Worm (Caenorhabditis elegans) whole organism, L4 larva: Measurements from ENCODE around the gene mre-11.

Source experiments
- F10B5.3 ChIP-seq: sonication (generic microtip); optimal IDR thresholded peaks from 2 replicates; lab custom pipeline; 2016; ENCODE audit warnings: mild to moderate bottlenecking, missing genetic modification characterization, missing compliant biosample characterization
- F44E2.7 ChIP-seq: fragments of 200-800 bp; sonication (Bioruptor generic); IDR thresholded peaks from 2 replicates; pipeline ENCODE4 v2.1.2; 2022; ENCODE audit warnings: missing genetic modification characterization, missing compliant biosample characterization
- F49E8.2 ChIP-seq: sonication (generic microtip); optimal IDR thresholded peaks from 2 replicates; lab custom pipeline; 2016; ENCODE audit warnings: missing compliant biosample characterization, mild to moderate bottlenecking, missing genetic modification characterization, borderline replicate concordance
- R02D3.7 ChIP-seq: fragments of 150-350 bp; sonication (generic microtip); optimal IDR thresholded peaks from 3 replicates; lab custom pipeline; 2014; ENCODE audit warnings: missing biosample characterization, missing genetic modification characterization
- T26A8.4 ChIP-seq: fragments of 200-800 bp; sonication (Bioruptor generic); IDR thresholded peaks from 2 replicates; pipeline ENCODE4 v1.3.6; 2022; ENCODE audit warnings: missing genetic modification characterization, missing compliant biosample characterization
- ZK337.2 ChIP-seq: fragments of 200-800 bp; sonication (Bioruptor generic); IDR thresholded peaks from 2 replicates; pipeline ENCODE4 v1.3.6; 2022; ENCODE audit warnings: missing genetic modification reagents, missing genetic modification characterization, missing compliant biosample characterization
- aha-1 ChIP-seq: fragments of 150-350 bp; peaks from one replicate; lab custom pipeline; 2014; ENCODE audit warnings: missing biosample characterization, missing genetic modification characterization
- arid-1 ChIP-seq: fragments of 200-800 bp; sonication (Bioruptor generic); conservative IDR thresholded peaks from 2 replicates; pipeline ENCODE4 v1.3.6; 2022; ENCODE audit warnings: missing genetic modification reagents, missing genetic modification characterization, missing compliant biosample characterization
- attf-4 ChIP-seq: sonication (generic microtip); optimal IDR thresholded peaks from 3 replicates; lab custom pipeline; 2017; ENCODE audit warnings: missing biosample characterization, missing genetic modification characterization
- ceh-20 ChIP-seq: fragments of 200-800 bp; sonication (Bioruptor generic); IDR thresholded peaks from 2 replicates; pipeline ENCODE4 v1.3.6; 2022; ENCODE audit warnings: missing genetic modification reagents, missing genetic modification characterization, missing compliant biosample characterization
- ceh-62 ChIP-seq: sonication (generic microtip); optimal IDR thresholded peaks from 2 replicates; lab custom pipeline; 2017; ENCODE audit warnings: missing biosample characterization, missing genetic modification characterization
- ctbp-1 ChIP-seq: fragments of 200-800 bp; sonication (Bioruptor generic); IDR thresholded peaks from 2 replicates; pipeline ENCODE4 v1.3.6; 2022; ENCODE audit warnings: missing genetic modification reagents, missing genetic modification characterization, missing compliant biosample characterization
- hif-1 ChIP-seq, 2 experiments: sonication (generic microtip); optimal IDR thresholded peaks; 2 replicates each; lab custom pipeline; 2016 to 2017; ENCODE audit warnings: missing compliant biosample characterization in 2 of 2, missing genetic modification characterization in 2 of 2, missing genetic modification reagents in 2 of 2, missing genotype in 2 of 2, mild to moderate bottlenecking in 1 of 2
- lin-15B ChIP-seq: fragments of 150-350 bp; sonication (generic microtip); optimal IDR thresholded peaks from 3 replicates; lab custom pipeline; 2014; ENCODE audit warnings: missing biosample characterization, missing genetic modification characterization
- lin-29 ChIP-seq: fragments of 200-800 bp; sonication (Bioruptor generic); IDR thresholded peaks from 2 replicates; pipeline ENCODE4 v1.3.6; 2022; ENCODE audit warnings: missing genetic modification reagents, missing genetic modification characterization, missing compliant biosample characterization
- mes-2 ChIP-seq: sonication (generic microtip); optimal IDR thresholded peaks from 2 replicates; lab custom pipeline; 2016; ENCODE audit warnings: missing genotype, mild to moderate bottlenecking, missing genetic modification characterization, missing compliant biosample characterization; ENCODE audit not compliant: poor library complexity, severe bottlenecking
- nhr-25 ChIP-seq: sonication (generic microtip); optimal IDR thresholded peaks from 2 replicates; lab custom pipeline; 2017; ENCODE audit warnings: missing genetic modification characterization, mild to moderate bottlenecking, missing compliant biosample characterization, antibody characterized with exemption, moderate library complexity, borderline replicate concordance; ENCODE audit not compliant: insufficient read depth
- nhr-48 ChIP-seq: sonication (generic microtip); optimal IDR thresholded peaks from 2 replicates; lab custom pipeline; 2016; ENCODE audit warnings: mild to moderate bottlenecking, missing genetic modification characterization, missing compliant biosample characterization
- nhr-76 ChIP-seq: fragments of 150-350 bp; optimal IDR thresholded peaks from 2 replicates; lab custom pipeline; 2014; ENCODE audit warnings: missing biosample characterization, missing genetic modification characterization
- nhr-77 ChIP-seq: fragments of 150-350 bp; optimal IDR thresholded peaks from 2 replicates; lab custom pipeline; 2014; ENCODE audit warnings: missing biosample characterization, missing genetic modification characterization
- pha-4 ChIP-seq, 2 experiments: fragments of 150-350 bp in 1 of 2; fragments of 200-800 bp in 1 of 2; sonication (Bioruptor generic) in 1 of 2; IDR thresholded peaks in 1 of 2; optimal IDR thresholded peaks in 1 of 2; 2 replicates each; pipeline versions ENCODE4 v1.3.6 to Lab custom; 2014 to 2022; ENCODE audit warnings: missing genetic modification characterization in 2 of 2, missing genetic modification reagents in 2 of 2, missing biosample characterization in 1 of 2, missing compliant biosample characterization in 1 of 2
- rbr-2 ChIP-seq: sonication (generic microtip); optimal IDR thresholded peaks from 2 replicates; lab custom pipeline; 2016; ENCODE audit warnings: missing genotype, missing genetic modification characterization, missing compliant biosample characterization
- sdz-12 ChIP-seq: fragments of 200-800 bp; sonication (Bioruptor generic); optimal IDR thresholded peaks from 2 replicates; lab custom pipeline; 2018; ENCODE audit warnings: mild to moderate bottlenecking, missing genetic modification characterization, missing compliant biosample characterization
- skn-1 ChIP-seq: fragments of 150-350 bp; optimal IDR thresholded peaks from 2 replicates; lab custom pipeline; 2014; ENCODE audit warnings: missing biosample characterization, missing genetic modification characterization
- tra-1 ChIP-seq: fragments of 200-800 bp; sonication (Bioruptor generic); IDR thresholded peaks from 2 replicates; pipeline ENCODE4 v1.3.6; 2022; ENCODE audit warnings: missing genetic modification reagents, missing genetic modification characterization, missing compliant biosample characterization
- unc-62 ChIP-seq, 3 experiments: fragments of 150-350 bp in 1 of 3; sonication (generic microtip); optimal IDR thresholded peaks in 2 of 3; peaks in 1 of 3; 1 replicate in 1 of 3; 2 replicates in 2 of 3; lab custom pipeline; 2014 to 2017; ENCODE audit warnings: missing biosample characterization in 3 of 3, missing genetic modification characterization in 3 of 3, missing genetic modification reagents in 3 of 3, missing genotype in 1 of 3
- zag-1 ChIP-seq: fragments of 150-350 bp; optimal IDR thresholded peaks from 2 replicates; lab custom pipeline; 2014; ENCODE audit warnings: missing biosample characterization, missing genetic modification characterization
- zfp-2 ChIP-seq: sonication (generic microtip); optimal IDR thresholded peaks from 2 replicates; lab custom pipeline; 2016; ENCODE audit warnings: mild to moderate bottlenecking, missing genetic modification characterization, missing compliant biosample characterization
- zip-2 ChIP-seq: fragments of 150-350 bp; optimal IDR thresholded peaks from 2 replicates; lab custom pipeline; 2014; ENCODE audit warnings: missing biosample characterization, missing genetic modification characterization
- ztf-11 ChIP-seq: fragments of 150-350 bp; optimal IDR thresholded peaks from 2 replicates; lab custom pipeline; 2014; ENCODE audit warnings: missing biosample characterization, missing genetic modification characterization
- ztf-7 ChIP-seq: fragments of 150-350 bp; optimal IDR thresholded peaks from 2 replicates; lab custom pipeline; 2014; ENCODE audit warnings: missing biosample characterization, missing genetic modification characterization

The mre-11 gene

DNA sequence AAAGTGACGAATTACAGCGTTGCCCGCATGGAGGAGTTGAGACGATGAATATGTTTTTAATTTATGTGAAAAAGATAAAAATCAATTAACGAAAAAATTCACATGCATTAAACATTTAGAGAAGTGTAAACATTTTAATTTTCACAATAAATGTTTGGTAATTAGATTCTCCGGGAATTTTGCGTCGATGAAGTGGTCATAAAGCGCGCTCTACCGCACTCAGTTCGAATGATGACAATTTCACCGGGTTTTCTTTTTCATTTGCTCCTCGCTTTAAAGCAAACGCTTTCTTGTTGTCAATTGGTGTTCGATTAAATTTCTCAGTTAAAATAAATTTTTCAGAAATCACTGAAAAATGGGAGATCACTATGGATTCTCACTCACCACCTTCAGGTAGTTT, 33.4 kb upstream of the mre-11 start, which contains the start of the genes D1054.1 and pas-2 (continued):
- TF ChIP-seq arid-1 (GFP tag; lab: Robert Waterston, UW) (no peak), unc-62 (GFP tag; optimal IDR thresholded peaks at IDR 0.05 in 1 of 2; lab: Kevin White, UChicago) (no peak), unc-62 (tag; optimal IDR thresholded peaks at IDR 0.05; lab: Kevin White, UChicago) (no peak)
- TF ChIP-seq, all 104 proteins: peak for 5

DNA sequence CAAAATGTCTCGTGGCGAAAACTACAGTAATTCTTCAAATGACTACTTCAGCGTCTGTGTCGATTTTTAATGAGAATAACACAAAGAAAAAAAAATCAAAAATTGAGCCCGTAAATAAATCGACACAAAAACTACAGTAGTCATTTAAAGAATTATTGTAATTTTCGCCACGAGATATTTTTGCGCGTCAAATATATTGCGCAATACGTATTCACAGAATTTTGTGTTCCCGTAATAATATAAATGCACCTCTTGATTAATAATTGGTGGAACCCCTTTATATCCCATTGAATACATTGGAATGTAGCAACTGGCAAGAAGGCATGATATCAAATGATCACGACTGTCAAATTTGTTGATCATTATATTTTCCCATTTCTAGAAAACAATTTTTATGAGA, 32.2 kb upstream of the mre-11 start:
- TF ChIP-seq pha-4 (GFP tag; IDR thresholded peaks at IDR 0.05; lab: Robert Waterston, UW) = no peak
- no peak for TF ChIP-seq pha-4 (tag; optimal IDR thresholded peaks at IDR 0.05; lab: Kevin White, UChicago)
- peak in 1 of 2 experiments; percentile 44 for TF ChIP-seq unc-62 (GFP tag; optimal IDR thresholded peaks at IDR 0.05 in 1 of 2; lab: Kevin White, UChicago)
- no peak for TF ChIP-seq unc-62 (tag; optimal IDR thresholded peaks at IDR 0.05; lab: Kevin White, UChicago)
- TF ChIP-seq, all 104 proteins: peak for 1

DNA sequence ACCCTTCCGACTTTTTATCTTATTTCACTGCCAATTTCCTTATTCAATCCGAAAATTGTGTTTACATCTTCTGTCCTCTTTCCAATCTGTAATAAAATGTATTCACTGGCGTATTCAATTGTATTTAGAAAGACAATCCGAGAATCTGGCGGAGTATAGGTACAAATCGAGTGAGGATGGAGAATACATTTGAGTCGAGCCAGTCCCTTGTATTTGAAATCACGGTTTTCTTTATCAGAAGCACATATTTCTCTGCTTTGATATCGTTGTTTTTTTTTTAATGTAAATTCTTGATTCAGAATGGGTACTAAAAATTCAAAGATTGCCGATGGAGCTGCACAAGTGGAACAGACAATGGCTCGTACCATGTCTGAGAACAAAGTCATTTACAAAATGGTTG, 27.4 kb upstream of the mre-11 start, which contains the start of gene ocr-1:
ocr-1 (plus strand) TSS at position 301 of the 400 bp plus-strand sequence.
- TF ChIP-seq lin-15B (tag; lab: Kevin White, UChicago) (no peak), aha-1 (tag; lab: Kevin White, UChicago) (no peak), zip-2 (tag; lab: Kevin White, UChicago) (no peak), ZK337.2 (GFP tag; lab: Robert Waterston, UW) (no peak), ztf-11 (tag; lab: Kevin White, UChicago) (no peak), mes-2 (tag; lab: Kevin White, UChicago) (no peak), arid-1 (GFP tag; lab: Robert Waterston, UW) (no peak), F49E8.2 (tag; lab: Kevin White, UChicago) (no peak), nhr-76 (no peak)

- TF ChIP-seq R02D3.7 (tag; lab: Kevin White, UChicago) (no peak), ztf-7 (tag; lab: Kevin White, UChicago) (no peak), F10B5.3 (no peak), F44E2.7 (GFP tag; lab: Robert Waterston, UW) (no peak), nhr-48 (tag; lab: Kevin White, UChicago) (no peak), zag-1 (tag; lab: Kevin White, UChicago) (no peak), zfp-2 (tag; lab: Kevin White, UChicago) (no peak), ceh-62 (no peak), lin-29 (GFP tag; lab: Robert Waterston, UW) (no peak), ctbp-1 (no peak), hif-1 (tag; optimal IDR thresholded peaks at IDR 0.05; lab: Kevin White, UChicago) (no peak), ceh-20 (GFP tag; lab: Robert Waterston, UW) (no peak), skn-1 (tag; lab: Kevin White, UChicago) (no peak), T26A8.4 (no peak), F49E8.2 (tag; lab: Kevin White, UChicago) (no peak), attf-4 (tag; lab: Kevin White, UChicago) (no peak)
Measured at ce11 chrV:10762695-10763094, 26.0 kb upstream of the mre-11 start, which contains the start of gene sre-6. sre-6 (minus strand) TSS chrV:10762795.

- TF ChIP-seq nhr-25 (tag; lab: Kevin White, UChicago) (peak; percentile 31), unc-62 (GFP tag; optimal IDR thresholded peaks at IDR 0.05 in 1 of 2; lab: Kevin White, UChicago) (peak in 1 of 2 experiments; percentile 94), unc-62 (tag; optimal IDR thresholded peaks at IDR 0.05; lab: Kevin White, UChicago) (no peak), rbr-2 (tag; lab: Kevin White, UChicago) (no peak)
- TF ChIP-seq, all 104 proteins: peak for 2
Measured at ce11 chrV:10760839-10761238, 24.2 kb upstream of the mre-11 start.

DNA sequence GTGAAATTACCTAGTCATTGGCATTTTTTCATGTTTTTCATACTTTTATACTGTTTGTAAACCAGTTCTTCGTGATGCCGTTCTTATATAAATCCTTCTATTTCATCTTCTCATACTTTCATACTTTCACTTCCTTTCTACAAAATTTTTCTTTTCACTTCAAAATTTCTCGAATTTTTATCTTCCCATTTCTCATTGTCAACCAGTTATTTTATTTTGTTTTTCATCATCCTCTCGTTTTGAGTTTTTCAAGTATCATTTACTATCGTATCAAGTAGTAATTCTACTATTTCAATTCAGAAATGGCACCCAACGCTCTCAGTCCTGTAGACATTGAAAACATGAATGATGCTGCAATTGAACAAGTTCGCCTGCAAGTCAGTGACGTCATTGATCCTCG, 22.0 kb upstream of the mre-11 start, which contains the start of gene F28H7.8:
F28H7.8 (plus strand) TSS at position 301 of the 400 bp plus-strand sequence.
- no peak for TF ChIP-seq tra-1 (GFP tag; lab: Robert Waterston, UW)
- peak in 1 of 2 experiments; percentile 38 for TF ChIP-seq unc-62 (GFP tag; optimal IDR thresholded peaks at IDR 0.05 in 1 of 2; lab: Kevin White, UChicago)
- no peak for TF ChIP-seq unc-62 (tag; optimal IDR thresholded peaks at IDR 0.05; lab: Kevin White, UChicago)
- TF ChIP-seq nhr-77 (tag; lab: Kevin White, UChicago) = no peak
- TF ChIP-seq sdz-12 (GFP tag; lab: Kevin White, UChicago) = no peak
